Worm (Caenorhabditis elegans) whole organism, mixed stage, embryonic: ENCODE measurements around the gene fipr-21.

Source experiments
- M03D4.4 ChIP-seq: sonication (generic microtip); optimal IDR thresholded peaks from 2 replicates; lab custom pipeline; 2017; ENCODE audit warnings: mild to moderate bottlenecking, missing genetic modification characterization, missing compliant biosample characterization
- bed-3 ChIP-seq: fragments of 200-800 bp; sonication (Bioruptor generic); optimal IDR thresholded peaks from 3 replicates; lab custom pipeline; 2018; ENCODE audit warnings: mild to moderate bottlenecking, missing genetic modification characterization, moderate library complexity, missing compliant biosample characterization
- ceh-43 ChIP-seq: fragments of 200-800 bp; sonication (Bioruptor generic); optimal IDR thresholded peaks from 2 replicates; lab custom pipeline; 2018; ENCODE audit warnings: mild to moderate bottlenecking, missing genetic modification characterization, moderate library complexity, missing compliant biosample characterization
- ceh-83 ChIP-seq: fragments of 200-800 bp; sonication (Bioruptor generic); optimal IDR thresholded peaks from 2 replicates; lab custom pipeline; 2018; ENCODE audit warnings: mild to moderate bottlenecking, missing genetic modification characterization, missing compliant biosample characterization
- ces-1 ChIP-seq: fragments of 150-350 bp; optimal IDR thresholded peaks from 2 replicates; lab custom pipeline; 2014; ENCODE audit warnings: missing biosample characterization, missing genetic modification reagents, missing genetic modification characterization
- cnd-1 ChIP-seq: fragments of 200-800 bp; sonication (Bioruptor generic); optimal IDR thresholded peaks from 2 replicates; lab custom pipeline; 2018; ENCODE audit warnings: mild to moderate bottlenecking, missing genetic modification characterization, missing compliant biosample characterization
- drap-1 ChIP-seq: fragments of 200-800 bp; sonication (Bioruptor generic); optimal IDR thresholded peaks from 3 replicates; lab custom pipeline; 2018; ENCODE audit warnings: mild to moderate bottlenecking, missing genetic modification characterization, missing compliant biosample characterization
- elt-3 ChIP-seq: fragments of 150-350 bp; optimal IDR thresholded peaks from 2 replicates; lab custom pipeline; 2014; ENCODE audit warnings: missing biosample characterization, missing genetic modification characterization
- flh-1 ChIP-seq: fragments of 200-800 bp; sonication (Bioruptor generic); optimal IDR thresholded peaks from 2 replicates; lab custom pipeline; 2018; ENCODE audit warnings: mild to moderate bottlenecking, missing genetic modification characterization, moderate library complexity, missing compliant biosample characterization
- ham-2 ChIP-seq: fragments of 200-800 bp; sonication (Bioruptor generic); optimal IDR thresholded peaks from 2 replicates; lab custom pipeline; 2018; ENCODE audit warnings: mild to moderate bottlenecking, missing genetic modification characterization, missing compliant biosample characterization
- hlh-1 ChIP-seq: fragments of 150-350 bp; optimal IDR thresholded peaks from 2 replicates; lab custom pipeline; 2014; ENCODE audit warnings: missing biosample characterization, missing genetic modification reagents, missing genetic modification characterization
- lin-13 ChIP-seq: fragments of 150-350 bp; optimal IDR thresholded peaks from 2 replicates; lab custom pipeline; 2014; ENCODE audit warnings: missing biosample characterization, missing genetic modification characterization
- mab-5 ChIP-seq: fragments of 150-350 bp; optimal IDR thresholded peaks from 2 replicates; lab custom pipeline; 2014; ENCODE audit warnings: missing biosample characterization, missing genetic modification characterization
- mep-1 ChIP-seq: fragments of 150-350 bp; optimal IDR thresholded peaks from 2 replicates; lab custom pipeline; 2017; ENCODE audit warnings: missing biosample characterization, missing genetic modification reagents, missing genetic modification characterization, inconsistent platforms
- mls-2 ChIP-seq: sonication (generic microtip); optimal IDR thresholded peaks from 2 replicates; lab custom pipeline; 2016; ENCODE audit warnings: mild to moderate bottlenecking, missing genetic modification characterization, moderate library complexity, missing compliant biosample characterization
- nhr-12 ChIP-seq: fragments of 150-350 bp; optimal IDR thresholded peaks from 2 replicates; lab custom pipeline; 2014; ENCODE audit warnings: missing biosample characterization, missing genetic modification characterization
- nhr-2 ChIP-seq: fragments of 150-350 bp; optimal IDR thresholded peaks from 2 replicates; lab custom pipeline; 2014; ENCODE audit warnings: missing biosample characterization, missing genetic modification characterization
- nhr-237 ChIP-seq: fragments of 150-350 bp; optimal IDR thresholded peaks from 2 replicates; lab custom pipeline; 2014; ENCODE audit warnings: missing biosample characterization, missing genetic modification characterization
- nhr-28 ChIP-seq: fragments of 150-350 bp; optimal IDR thresholded peaks from 2 replicates; lab custom pipeline; 2014; ENCODE audit warnings: missing biosample characterization, missing genetic modification characterization
- nhr-76 ChIP-seq: sonication (generic microtip); optimal IDR thresholded peaks from 2 replicates; lab custom pipeline; 2017; ENCODE audit warnings: missing biosample characterization, missing genetic modification characterization
- sem-2 ChIP-seq: fragments of 200-800 bp; sonication (Bioruptor generic); optimal IDR thresholded peaks from 2 replicates; lab custom pipeline; 2018; ENCODE audit warnings: mild to moderate bottlenecking, missing genetic modification characterization, missing compliant biosample characterization
- snpc-4 ChIP-seq: fragments of 150-350 bp; optimal IDR thresholded peaks from 2 replicates; lab custom pipeline; 2014; ENCODE audit warnings: missing biosample characterization, missing genetic modification characterization
- sptf-1 ChIP-seq: sonication (generic microtip); optimal IDR thresholded peaks from 2 replicates; lab custom pipeline; 2017; ENCODE audit warnings: mild to moderate bottlenecking, missing genetic modification characterization, moderate library complexity, missing compliant biosample characterization
- tbx-8 ChIP-seq: fragments of 200-800 bp; sonication (Bioruptor generic); optimal IDR thresholded peaks from 2 replicates; lab custom pipeline; 2018; ENCODE audit warnings: mild to moderate bottlenecking, missing genetic modification characterization, moderate library complexity, missing compliant biosample characterization
- unc-120 ChIP-seq: sonication (generic microtip); optimal IDR thresholded peaks from 2 replicates; lab custom pipeline; 2017; ENCODE audit warnings: missing genetic modification characterization, missing compliant biosample characterization; ENCODE audit not compliant: poor library complexity, severe bottlenecking
- zip-8 ChIP-seq: fragments of 150-350 bp; optimal IDR thresholded peaks from 2 replicates; lab custom pipeline; 2014; ENCODE audit warnings: missing biosample characterization, missing genetic modification characterization
- ztf-11 ChIP-seq: fragments of 150-350 bp; optimal IDR thresholded peaks from 2 replicates; lab custom pipeline; 2014; ENCODE audit warnings: missing biosample characterization, missing genetic modification characterization

The fipr-21 gene

DNA sequence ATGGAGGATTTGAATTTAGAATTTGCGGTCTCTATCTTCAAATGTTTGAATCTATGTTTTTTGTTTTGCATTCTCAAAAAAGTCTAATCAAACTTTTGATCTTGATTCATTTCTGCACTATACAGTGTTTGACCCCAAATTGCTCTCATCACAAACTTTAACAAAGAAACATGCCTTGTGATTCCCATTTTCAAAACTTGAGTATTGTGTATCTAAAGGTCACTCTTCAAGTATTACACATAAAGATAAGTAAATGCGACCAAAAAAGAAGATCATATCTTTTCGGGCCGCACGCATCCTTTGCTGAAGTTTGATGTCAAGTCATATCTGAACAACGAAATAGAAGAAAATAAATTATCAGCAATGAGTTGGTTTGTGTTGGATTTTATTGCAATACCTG lies 2.4 kb upstream of the fipr-21 start:
- TF ChIP-seq bed-3 (GFP tag; lab: Kevin White, UChicago) (no peak), nhr-12 (tag; lab: Kevin White, UChicago) (no peak), mep-1 (no peak), nhr-237 (no peak), lin-13 (no peak), ces-1 (GFP tag; lab: Kevin White, UChicago) (no peak), ceh-43 (GFP tag; lab: Kevin White, UChicago) (no peak), unc-120 (tag; lab: Kevin White, UChicago) (no peak), M03D4.4 (tag; lab: Kevin White, UChicago) (no peak), nhr-76 (no peak), sem-2 (GFP tag; lab: Kevin White, UChicago) (no peak)

DNA sequence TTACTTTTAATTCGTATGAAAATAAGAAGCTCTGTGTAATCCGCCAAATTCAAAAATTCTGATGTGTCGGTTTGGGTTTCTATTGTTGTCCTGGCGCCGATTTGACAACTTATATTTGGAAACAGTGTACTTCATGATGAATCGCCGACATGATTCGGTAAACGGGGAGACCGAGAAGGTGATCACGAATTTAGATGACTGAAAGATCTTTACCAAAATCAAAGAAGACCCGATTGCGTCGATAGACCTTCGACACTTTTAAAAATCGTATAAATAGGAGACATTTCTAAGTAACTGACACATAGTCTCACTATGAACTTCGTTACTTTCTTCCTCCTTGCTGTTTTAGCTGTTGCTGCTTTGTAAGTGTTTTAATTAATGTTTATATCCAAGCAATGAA lies 1.9 kb upstream of the fipr-21 start, which contains the start of gene fip-5:
TSS of gene fip-5 (plus strand) at position 312 of the 400 bp plus-strand sequence.
- TF ChIP-seq sptf-1 (no peak), sem-2 (GFP tag; lab: Kevin White, UChicago) (no peak), ceh-83 (GFP tag; lab: Kevin White, UChicago) (no peak), ztf-11 (tag; lab: Kevin White, UChicago) (no peak), nhr-2 (no peak), nhr-76 (no peak), ham-2 (GFP tag; lab: Kevin White, UChicago) (no peak), mls-2 (tag; lab: Kevin White, UChicago) (no peak), hlh-1 (no peak), ces-1 (GFP tag; lab: Kevin White, UChicago) (no peak), ceh-43 (GFP tag; lab: Kevin White, UChicago) (no peak), zip-8 (no peak), drap-1 (GFP tag; lab: Kevin White, UChicago) (no peak), bed-3 (GFP tag; lab: Kevin White, UChicago) (no peak), flh-1 (GFP tag; lab: Kevin White, UChicago) (no peak), cnd-1 (tag; lab: Kevin White, UChicago) (no peak), nhr-28 (tag; lab: Kevin White, UChicago) (no peak), unc-120 (tag; lab: Kevin White, UChicago) (no peak)
- TF ChIP-seq, all 35 proteins: peak for 0

DNA sequence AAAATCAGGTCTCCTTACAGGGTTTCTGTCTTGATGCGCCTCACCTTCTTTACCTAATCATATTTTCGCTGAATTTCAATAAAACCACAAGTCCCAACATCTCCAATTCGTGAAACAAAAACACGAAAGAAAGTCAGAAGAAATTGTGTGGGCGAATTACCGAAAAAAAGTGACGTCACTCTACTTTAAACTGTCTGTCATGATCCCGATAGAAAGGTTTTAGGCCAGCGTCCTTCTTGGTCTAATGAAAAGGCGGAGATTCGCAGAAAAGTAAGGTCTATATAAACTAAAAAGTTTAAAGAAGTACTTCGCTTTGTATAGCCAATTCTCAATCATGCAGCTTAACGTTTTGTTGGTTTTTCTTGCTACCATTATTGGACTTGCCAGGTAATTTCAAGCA lies 2.0 kb downstream of the fipr-21 start, which contains the start of gene cnc-8:
TSS of gene cnc-8 (plus strand) at position 307 of the 400 bp plus-strand sequence.
- no peak for TF ChIP-seq flh-1 (GFP tag; lab: Kevin White, UChicago)
- no peak for TF ChIP-seq zip-8
- no peak for TF ChIP-seq ces-1 (GFP tag; lab: Kevin White, UChicago)
- TF ChIP-seq lin-13, result no peak
- TF ChIP-seq ceh-43 (GFP tag; lab: Kevin White, UChicago), result no peak
- TF ChIP-seq nhr-2, result no peak
- TF ChIP-seq nhr-237, result no peak
- TF ChIP-seq nhr-28 (tag; lab: Kevin White, UChicago), result no peak
- no peak for TF ChIP-seq sem-2 (GFP tag; lab: Kevin White, UChicago)
- no peak for TF ChIP-seq tbx-8 (GFP tag; lab: Kevin White, UChicago)
- TF ChIP-seq ztf-11 (tag; lab: Kevin White, UChicago), result no peak
- TF ChIP-seq, all 35 proteins: peak for 0

DNA sequence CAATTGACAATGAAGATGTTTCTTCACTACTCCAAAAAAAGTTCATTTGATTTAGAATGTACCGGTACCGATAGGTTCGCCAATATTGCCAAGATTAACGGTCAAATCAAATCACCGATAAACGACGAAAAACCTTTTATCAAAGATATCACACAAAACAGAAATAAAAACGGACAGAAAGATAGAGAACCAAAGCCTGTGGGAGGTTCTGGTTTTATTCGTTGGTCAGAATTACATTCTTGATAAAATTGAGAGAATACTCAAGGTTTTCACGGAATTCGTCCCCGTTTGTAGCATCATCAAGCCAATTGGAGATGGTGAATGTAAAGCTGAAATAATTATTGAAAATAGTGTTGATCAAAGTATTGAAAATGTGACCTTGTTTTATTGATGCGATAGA lies 2.6 kb downstream of the fipr-21 start:
- TF ChIP-seq snpc-4 (tag; lab: Kevin White, UChicago) (no peak), tbx-8 (GFP tag; lab: Kevin White, UChicago) (no peak), nhr-12 (tag; lab: Kevin White, UChicago) (no peak), mls-2 (tag; lab: Kevin White, UChicago) (no peak), ztf-11 (tag; lab: Kevin White, UChicago) (no peak), M03D4.4 (tag; lab: Kevin White, UChicago) (no peak), elt-3 (no peak)

- TF ChIP-seq mab-5 (tag; lab: Kevin White, UChicago) (no peak), M03D4.4 (tag; lab: Kevin White, UChicago) (no peak), nhr-76 (no peak), ham-2 (GFP tag; lab: Kevin White, UChicago) (no peak), unc-120 (tag; lab: Kevin White, UChicago) (no peak), elt-3 (no peak), drap-1 (GFP tag; lab: Kevin White, UChicago) (no peak), nhr-12 (tag; lab: Kevin White, UChicago) (no peak), zip-8 (no peak), tbx-8 (GFP tag; lab: Kevin White, UChicago) (no peak), sptf-1 (no peak), nhr-237 (no peak), lin-13 (no peak), ceh-83 (GFP tag; lab: Kevin White, UChicago) (no peak), bed-3 (GFP tag; lab: Kevin White, UChicago) (no peak), flh-1 (GFP tag; lab: Kevin White, UChicago) (no peak), sem-2 (GFP tag; lab: Kevin White, UChicago) (no peak), mls-2 (tag; lab: Kevin White, UChicago) (no peak)
Observed at ce11 chrX:10307495-10307894, 3.2 kb downstream of the fipr-21 start, which contains the start of gene F41E7.7. F41E7.7 (plus strand) TSS chrX:10307795.
